Worm (Caenorhabditis elegans): Measurements from ENCODE around the gene R05G9.5.

R05G9.5 gene

DNA sequence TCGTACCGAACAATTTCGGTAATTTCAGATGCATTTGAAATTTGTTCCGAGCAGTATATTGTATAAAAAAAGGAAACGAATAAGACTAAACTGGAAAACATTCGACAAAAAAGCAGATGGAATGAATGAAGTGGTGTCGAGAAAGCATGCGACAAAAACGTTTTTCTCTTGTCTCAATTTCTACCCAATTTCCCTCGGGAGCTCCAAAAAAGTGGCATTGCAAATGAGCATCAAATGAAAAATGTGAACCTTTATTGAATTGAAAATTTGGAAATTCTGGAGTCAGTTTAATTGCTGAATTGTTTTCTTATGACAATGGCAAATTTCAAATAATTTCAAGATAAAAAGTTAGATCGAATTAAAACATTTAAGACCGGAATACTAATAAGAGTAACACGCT, at the start of gene R05G9.5:
R05G9.5 (minus strand) TSS at position 101 of the 400 bp plus-strand sequence.
- no peak for TF ChIP-seq ref-1 (GFP tag; conservative IDR thresholded peaks at IDR 0.05)
- no peak for TF ChIP-seq med-1 (GFP tag; optimal IDR thresholded peaks at IDR 0.05; ENCODE audit: insufficient read depth)
- no peak for TF ChIP-seq tab-1 (GFP tag; IDR thresholded peaks at IDR 0.05)
- no peak for TF ChIP-seq klf-2 (GFP tag; conservative IDR thresholded peaks at IDR 0.05)
- no peak for TF ChIP-seq cog-1 (tag; optimal IDR thresholded peaks at IDR 0.05)
- no peak for TF ChIP-seq flt-1 (GFP tag; IDR thresholded peaks at IDR 0.05)
- no peak for TF ChIP-seq ztf-29 (GFP tag; IDR thresholded peaks at IDR 0.05)
- no peak for TF ChIP-seq ztf-23 (GFP tag; IDR thresholded peaks at IDR 0.05)
- TF ChIP-seq T22C8.4 (GFP tag; IDR thresholded peaks at IDR 0.05) = no peak

DNA sequence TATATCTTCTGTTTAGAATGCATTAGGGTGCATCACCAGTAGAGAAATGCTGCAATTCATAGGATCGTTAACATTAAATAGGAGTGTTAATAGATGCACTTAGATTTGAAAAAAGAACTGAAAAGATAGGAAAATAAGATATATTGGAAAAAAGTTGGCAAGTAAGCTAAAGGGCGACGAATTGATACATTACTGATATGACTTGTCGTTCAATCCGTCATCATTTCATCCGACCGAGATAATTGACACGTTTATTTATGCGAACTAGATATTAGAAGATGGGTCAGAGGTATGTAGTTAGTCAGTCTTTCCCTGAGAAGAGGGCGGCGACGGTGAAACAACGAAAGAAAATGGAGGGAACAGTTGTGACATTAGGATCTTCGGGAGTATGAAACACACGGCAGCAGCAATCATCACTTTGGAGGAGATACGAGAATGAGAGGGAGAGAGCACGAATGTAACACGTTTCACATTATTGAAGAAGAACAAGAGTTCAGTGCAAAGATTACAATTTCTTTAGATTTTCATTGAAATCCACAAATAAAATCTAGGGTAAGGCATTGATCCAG, 44.9 kb upstream of the R05G9.5 start, which contains the start of gene lron-15:
lron-15 (minus strand) TSS at position 51 of the 569 bp plus-strand sequence.
- TF ChIP-seq cog-1 (tag; optimal IDR thresholded peaks at IDR 0.05) = no peak
- no peak for TF ChIP-seq tab-1 (GFP tag; IDR thresholded peaks at IDR 0.05)
- TF ChIP-seq med-1 (GFP tag; optimal IDR thresholded peaks at IDR 0.05; ENCODE audit: insufficient read depth) = no peak
- no peak for TF ChIP-seq ztf-29 (GFP tag; IDR thresholded peaks at IDR 0.05)

DNA sequence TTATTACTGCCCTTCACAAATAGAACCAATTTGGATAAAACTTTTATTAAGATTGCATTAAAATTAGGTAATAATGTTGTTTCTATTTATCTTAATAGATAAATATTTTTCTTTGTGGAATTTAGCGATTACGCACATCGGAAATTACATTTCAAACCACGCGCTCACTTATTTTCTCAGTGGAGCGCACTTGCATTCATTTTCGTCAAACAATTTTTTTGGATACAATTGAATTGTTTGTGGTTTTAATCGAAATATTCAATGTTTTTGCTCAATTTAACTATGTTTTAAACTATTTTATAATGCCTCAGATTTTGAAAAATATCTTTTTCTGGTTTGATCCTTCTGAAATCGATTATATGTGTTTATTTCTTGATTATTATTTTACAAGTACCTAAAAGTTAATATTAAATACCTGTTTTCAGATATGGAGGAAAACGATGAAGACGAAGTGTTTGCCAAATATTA, 35.9 kb upstream of the R05G9.5 start, which contains the start of gene utp-20:
utp-20 (plus strand) TSS at position 418 of the 468 bp plus-strand sequence.
- TF ChIP-seq cog-1 (tag; optimal IDR thresholded peaks at IDR 0.05) (peak; percentile 14), flt-1 (GFP tag; IDR thresholded peaks at IDR 0.05) (no peak), med-1 (GFP tag; optimal IDR thresholded peaks at IDR 0.05; ENCODE audit: insufficient read depth) (no peak)

DNA sequence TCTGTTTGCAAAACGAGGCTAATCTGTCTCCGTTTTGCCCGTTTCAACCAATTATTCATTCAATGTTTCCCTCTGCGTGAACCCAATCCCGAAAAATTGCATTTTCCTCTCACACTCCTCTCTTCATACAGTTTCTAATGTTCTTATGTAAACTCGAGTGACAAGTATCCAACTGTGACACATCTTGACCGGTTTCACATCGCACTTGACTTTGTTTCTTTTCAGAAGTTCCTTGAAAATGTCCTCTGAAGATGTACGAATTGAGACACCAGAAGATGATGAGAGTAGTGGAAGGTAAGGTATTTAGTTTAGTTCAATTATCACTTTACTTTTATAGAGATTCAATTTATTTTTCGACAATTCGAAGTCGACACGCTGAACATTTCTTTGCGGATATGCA, 31.9 kb upstream of the R05G9.5 start, which contains the start of gene abcx-1:
abcx-1 (plus strand) TSS at position 224 of the 400 bp plus-strand sequence.
- TF ChIP-seq med-1 (GFP tag; optimal IDR thresholded peaks at IDR 0.05; ENCODE audit: insufficient read depth) (no peak), tab-1 (GFP tag; IDR thresholded peaks at IDR 0.05) (no peak), cog-1 (tag; optimal IDR thresholded peaks at IDR 0.05) (no peak), ref-1 (GFP tag; conservative IDR thresholded peaks at IDR 0.05) (no peak), flt-1 (GFP tag; IDR thresholded peaks at IDR 0.05) (no peak), ztf-23 (GFP tag; IDR thresholded peaks at IDR 0.05) (no peak), klf-2 (GFP tag; conservative IDR thresholded peaks at IDR 0.05) (no peak)

DNA sequence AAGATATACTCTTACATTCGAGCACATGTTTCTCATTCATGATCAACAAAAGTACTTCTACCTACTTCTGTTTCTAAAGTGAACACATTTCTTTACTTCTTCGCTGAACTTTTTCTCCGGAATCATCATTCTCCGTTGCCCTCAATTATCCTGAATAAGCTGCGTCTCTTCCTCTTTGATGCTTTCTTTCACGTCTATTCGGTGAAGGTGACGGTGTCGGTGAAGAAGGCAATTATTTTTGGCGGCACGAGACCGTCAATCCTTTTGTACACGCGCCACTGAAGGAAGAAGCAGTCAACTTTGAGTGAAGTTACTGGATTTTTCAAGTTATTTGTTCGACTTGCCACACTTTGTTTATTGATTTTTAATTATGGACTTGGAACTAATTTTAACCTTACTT, 31.5 kb upstream of the R05G9.5 start, which contains the start of gene abch-1:
abch-1 (minus strand) TSS at position 101 of the 400 bp plus-strand sequence.
- TF ChIP-seq ztf-29 (GFP tag; IDR thresholded peaks at IDR 0.05) = no peak
- TF ChIP-seq ref-1 (GFP tag; conservative IDR thresholded peaks at IDR 0.05) = no peak
- no peak for TF ChIP-seq ztf-23 (GFP tag; IDR thresholded peaks at IDR 0.05)
- TF ChIP-seq klf-2 (GFP tag; conservative IDR thresholded peaks at IDR 0.05) = no peak
- no peak for TF ChIP-seq flt-1 (GFP tag; IDR thresholded peaks at IDR 0.05)
- TF ChIP-seq T22C8.4 (GFP tag; IDR thresholded peaks at IDR 0.05) = no peak
- no peak for TF ChIP-seq med-1 (GFP tag; optimal IDR thresholded peaks at IDR 0.05; ENCODE audit: insufficient read depth)
- TF ChIP-seq cog-1 (tag; optimal IDR thresholded peaks at IDR 0.05) = no peak
- no peak for TF ChIP-seq tab-1 (GFP tag; IDR thresholded peaks at IDR 0.05)

DNA sequence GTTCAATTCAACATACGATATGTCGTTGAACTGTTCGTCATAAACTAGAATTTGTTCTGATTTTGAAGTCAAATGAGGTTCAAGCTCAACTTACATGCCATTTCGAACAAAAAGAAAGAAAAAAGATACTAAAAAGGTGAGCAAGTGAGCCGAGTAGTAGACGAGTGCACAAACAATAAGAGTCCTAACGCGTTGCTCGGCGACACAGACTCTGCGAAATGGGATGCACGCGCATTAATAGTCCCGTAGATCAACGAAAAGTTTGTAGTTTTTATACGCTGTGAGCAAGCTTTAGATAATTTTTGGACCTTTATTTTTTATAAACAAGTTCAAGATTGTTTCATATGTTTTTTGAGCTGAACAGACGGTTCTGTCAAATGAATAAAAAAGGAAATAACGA, 28.6 kb upstream of the R05G9.5 start, which contains the start of gene C56E6.4:
C56E6.4 (minus strand) TSS at position 101 of the 400 bp plus-strand sequence.
- TF ChIP-seq ztf-23 (GFP tag; IDR thresholded peaks at IDR 0.05) (no peak), med-1 (GFP tag; optimal IDR thresholded peaks at IDR 0.05; ENCODE audit: insufficient read depth) (no peak), ref-1 (GFP tag; conservative IDR thresholded peaks at IDR 0.05) (no peak), tab-1 (GFP tag; IDR thresholded peaks at IDR 0.05) (no peak), klf-2 (GFP tag; conservative IDR thresholded peaks at IDR 0.05) (no peak), T22C8.4 (GFP tag; IDR thresholded peaks at IDR 0.05) (no peak), cog-1 (tag; optimal IDR thresholded peaks at IDR 0.05) (no peak), ztf-29 (GFP tag; IDR thresholded peaks at IDR 0.05) (no peak), flt-1 (GFP tag; IDR thresholded peaks at IDR 0.05) (no peak)

DNA sequence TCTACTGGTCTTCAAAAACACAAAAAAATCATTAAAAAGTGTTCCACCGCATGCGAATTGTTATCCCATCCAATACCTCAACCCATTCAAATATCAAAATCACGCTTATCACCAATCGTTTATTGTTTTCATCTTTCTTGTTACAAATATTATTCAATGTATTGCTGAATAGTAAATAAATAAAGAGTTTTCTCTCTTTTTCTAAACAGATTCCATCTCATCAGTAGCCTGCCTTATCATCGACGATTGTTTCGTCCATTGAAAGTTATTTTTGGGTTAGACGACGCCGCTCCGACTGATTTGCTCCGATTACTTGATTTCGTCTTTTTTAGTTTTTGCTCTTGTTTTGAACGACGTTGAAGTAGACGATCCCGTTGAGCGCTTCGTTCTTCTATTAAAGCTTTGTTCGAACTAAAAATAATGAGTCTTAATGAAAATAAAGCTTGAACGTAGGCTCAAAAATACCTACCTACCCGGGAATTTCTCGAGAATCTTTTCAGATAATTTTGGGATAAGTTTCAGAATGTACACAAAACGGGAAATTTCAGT, 26.1 kb upstream of the R05G9.5 start:
- TF ChIP-seq cog-1 (tag; optimal IDR thresholded peaks at IDR 0.05) (no peak), klf-2 (GFP tag; conservative IDR thresholded peaks at IDR 0.05) (no peak), tab-1 (GFP tag; IDR thresholded peaks at IDR 0.05) (no peak), ztf-23 (GFP tag; IDR thresholded peaks at IDR 0.05) (no peak), ref-1 (GFP tag; conservative IDR thresholded peaks at IDR 0.05) (no peak), med-1 (GFP tag; optimal IDR thresholded peaks at IDR 0.05; ENCODE audit: insufficient read depth) (no peak), flt-1 (GFP tag; IDR thresholded peaks at IDR 0.05) (no peak), T22C8.4 (GFP tag; IDR thresholded peaks at IDR 0.05) (no peak), ztf-29 (GFP tag; IDR thresholded peaks at IDR 0.05) (no peak)

DNA sequence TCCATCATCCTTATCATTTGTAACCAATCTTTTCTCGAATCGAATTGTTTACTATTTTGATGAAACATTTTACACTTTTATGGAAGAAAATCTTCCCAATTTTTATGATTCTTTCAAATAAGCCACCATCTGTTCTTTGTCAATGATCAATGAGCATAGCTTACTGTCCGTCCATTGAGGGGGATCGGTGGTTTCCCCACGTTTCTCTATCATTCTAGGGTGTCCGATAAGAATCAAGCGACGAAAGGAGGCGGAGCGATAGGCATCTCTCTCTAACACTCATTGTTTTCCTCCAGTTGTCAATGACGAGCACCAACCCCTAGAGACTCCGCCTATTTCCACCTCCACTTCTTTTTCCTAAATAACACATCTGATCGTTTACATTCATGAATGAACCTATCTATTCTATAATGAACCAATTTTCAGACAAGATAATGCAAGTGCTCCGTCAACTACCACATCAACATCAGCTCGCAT, 24.5 kb upstream of the R05G9.5 start, which contains the start of gene C56E6.2:
C56E6.2 (plus strand) TSS at position 427 of the 477 bp plus-strand sequence.
- TF ChIP-seq klf-2 (GFP tag; conservative IDR thresholded peaks at IDR 0.05) (no peak), tab-1 (GFP tag; IDR thresholded peaks at IDR 0.05) (no peak), cog-1 (tag; optimal IDR thresholded peaks at IDR 0.05) (no peak), flt-1 (GFP tag; IDR thresholded peaks at IDR 0.05) (no peak), ztf-23 (GFP tag; IDR thresholded peaks at IDR 0.05) (no peak), ztf-29 (GFP tag; IDR thresholded peaks at IDR 0.05) (no peak), med-1 (GFP tag; optimal IDR thresholded peaks at IDR 0.05; ENCODE audit: insufficient read depth) (no peak), T22C8.4 (GFP tag; IDR thresholded peaks at IDR 0.05) (no peak), ref-1 (GFP tag; conservative IDR thresholded peaks at IDR 0.05) (no peak)

DNA sequence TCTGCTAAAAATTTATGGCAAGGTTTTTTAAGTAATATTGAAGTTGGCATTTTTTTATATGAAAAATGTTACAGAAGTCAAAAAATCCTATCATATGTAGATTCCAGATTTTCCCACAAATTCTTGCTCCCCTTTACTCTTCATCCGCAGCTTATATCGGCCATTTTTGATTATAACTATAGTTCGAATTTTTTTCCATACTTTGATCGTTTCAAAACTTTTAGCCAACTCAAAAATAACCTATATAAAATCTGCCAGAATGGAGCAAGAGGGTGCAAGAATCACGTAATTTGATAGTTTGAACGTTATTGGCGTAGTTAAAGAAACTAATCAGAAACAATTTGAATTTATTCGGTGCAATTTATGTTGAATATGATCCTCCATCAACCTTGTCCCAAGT, 23.9 kb upstream of the R05G9.5 start:
- TF ChIP-seq ztf-23 (GFP tag; IDR thresholded peaks at IDR 0.05) = no peak
- TF ChIP-seq klf-2 (GFP tag; conservative IDR thresholded peaks at IDR 0.05) = no peak
- TF ChIP-seq ztf-29 (GFP tag; IDR thresholded peaks at IDR 0.05) = no peak
- TF ChIP-seq flt-1 (GFP tag; IDR thresholded peaks at IDR 0.05) = no peak
- TF ChIP-seq ref-1 (GFP tag; conservative IDR thresholded peaks at IDR 0.05) = no peak
- no peak for TF ChIP-seq med-1 (GFP tag; optimal IDR thresholded peaks at IDR 0.05; ENCODE audit: insufficient read depth)
- no peak for TF ChIP-seq tab-1 (GFP tag; IDR thresholded peaks at IDR 0.05)
- no peak for TF ChIP-seq T22C8.4 (GFP tag; IDR thresholded peaks at IDR 0.05)
- TF ChIP-seq cog-1 (tag; optimal IDR thresholded peaks at IDR 0.05) = no peak
